Fruit fly (Drosophila melanogaster) whole organism, embryonic: ENCODE results near the gene CG43407.

Experiments
- Adf1 ChIP-seq: fragments of 200-800 bp; sonication (Bioruptor generic); IDR thresholded peaks from 2 replicates; pipeline ENCODE4 v1.3.6; 2022; ENCODE audit warnings: missing biosample characterization, missing genetic modification characterization
- B-H2 ChIP-seq: fragments of 200-800 bp; sonication (Bioruptor generic); optimal IDR thresholded peaks from 2 replicates; lab custom pipeline; 2018; ENCODE audit warnings: missing biosample characterization, mild to moderate bottlenecking, missing genetic modification characterization
- CG10431 ChIP-seq: fragments of 200-800 bp; sonication (Bioruptor generic); optimal IDR thresholded peaks from 3 replicates; lab custom pipeline; 2018; ENCODE audit warnings: missing biosample characterization, mild to moderate bottlenecking, missing genetic modification characterization
- CG12769 ChIP-seq: fragments of 200-800 bp; sonication (Bioruptor generic); optimal IDR thresholded peaks from 2 replicates; lab custom pipeline; 2019; ENCODE audit warnings: missing biosample characterization, mild to moderate bottlenecking, missing genetic modification characterization, moderate library complexity
- CG1529 ChIP-seq: fragments of 200-800 bp; sonication (Bioruptor generic); optimal IDR thresholded peaks from 3 replicates; lab custom pipeline; 2018; ENCODE audit warnings: missing biosample characterization, missing genetic modification characterization
- CG15601 ChIP-seq: fragments of 200-800 bp; sonication (Bioruptor generic); optimal IDR thresholded peaks from 3 replicates; lab custom pipeline; 2019; ENCODE audit warnings: missing biosample characterization, mild to moderate bottlenecking, missing genetic modification characterization, moderate library complexity
- CG17359 ChIP-seq: fragments of 200-800 bp; sonication (Bioruptor generic); optimal IDR thresholded peaks from 3 replicates; lab custom pipeline; 2018; ENCODE audit warnings: missing biosample characterization, mild to moderate bottlenecking, missing genetic modification characterization, moderate library complexity
- CG17385 ChIP-seq: fragments of 200-800 bp; sonication (Bioruptor generic); optimal IDR thresholded peaks from 3 replicates; lab custom pipeline; 2018; ENCODE audit warnings: missing biosample characterization, mild to moderate bottlenecking, missing genetic modification characterization
- CG17568 ChIP-seq: fragments of 200-800 bp; sonication (Bioruptor generic); optimal IDR thresholded peaks from 2 replicates; lab custom pipeline; 2018; ENCODE audit warnings: missing biosample characterization, mild to moderate bottlenecking, missing genetic modification characterization, moderate library complexity
- CG18476 ChIP-seq: fragments of 200-800 bp; sonication (Bioruptor generic); optimal IDR thresholded peaks from 2 replicates; lab custom pipeline; 2016; ENCODE audit warnings: missing biosample characterization, mild to moderate bottlenecking, missing genetic modification characterization
- CG18619 ChIP-seq: fragments of 200-800 bp; sonication (Bioruptor generic); optimal IDR thresholded peaks from 3 replicates; lab custom pipeline; 2017; ENCODE audit warnings: missing biosample characterization, mild to moderate bottlenecking, missing genetic modification characterization
- CG2120 ChIP-seq: fragments of 200-800 bp; sonication (Bioruptor generic); optimal IDR thresholded peaks from 3 replicates; lab custom pipeline; 2016; ENCODE audit warnings: missing biosample characterization, missing genetic modification characterization
- CG2678 ChIP-seq: fragments of 200-800 bp; sonication (Bioruptor generic); optimal IDR thresholded peaks from 3 replicates; lab custom pipeline; 2019; ENCODE audit warnings: missing biosample characterization, mild to moderate bottlenecking, missing genetic modification characterization, moderate library complexity
- CG32532 ChIP-seq: fragments of 200-800 bp; sonication (Bioruptor generic); IDR thresholded peaks from 2 replicates; pipeline ENCODE4 v1.3.6; 2022; ENCODE audit warnings: missing biosample characterization, missing genetic modification characterization
- CG3281 ChIP-seq: fragments of 200-800 bp; sonication (Bioruptor generic); optimal IDR thresholded peaks from 3 replicates; lab custom pipeline; 2017; ENCODE audit warnings: missing biosample characterization, mild to moderate bottlenecking, missing genetic modification characterization
- CG33557 ChIP-seq: fragments of 200-800 bp; sonication (Bioruptor generic); optimal IDR thresholded peaks from 2 replicates; lab custom pipeline; 2019; ENCODE audit warnings: missing biosample characterization, mild to moderate bottlenecking, missing genetic modification characterization, moderate library complexity
- CG3847 ChIP-seq: fragments of 200-800 bp; sonication (Bioruptor generic); IDR thresholded peaks from 2 replicates; pipeline ENCODE4 v1.3.6; 2022; ENCODE audit warnings: missing biosample characterization, missing genetic modification characterization
- CG4707 ChIP-seq: fragments of 200-800 bp; sonication (Bioruptor generic); optimal IDR thresholded peaks from 2 replicates; lab custom pipeline; 2018; ENCODE audit warnings: missing biosample characterization, mild to moderate bottlenecking, missing genetic modification characterization, moderate library complexity
- CG4820 ChIP-seq: fragments of 200-800 bp; sonication (Bioruptor generic); optimal IDR thresholded peaks from 3 replicates; lab custom pipeline; 2016; ENCODE audit warnings: missing biosample characterization, missing genetic modification characterization
- CG6791 ChIP-seq: fragments of 200-800 bp; sonication (Bioruptor generic); IDR thresholded peaks from 3 replicates; pipeline ENCODE4 v1.3.6; 2022; ENCODE audit warnings: missing biosample characterization, missing genetic modification characterization; ENCODE audit not compliant: partially characterized antibody
- CG6813 ChIP-seq: fragments of 200-800 bp; sonication (Bioruptor generic); optimal IDR thresholded peaks from 2 replicates; lab custom pipeline; 2017; ENCODE audit warnings: missing biosample characterization, missing genetic modification characterization, mild to moderate bottlenecking, moderate library complexity, missing genetic modification reagents
- CG8290 ChIP-seq, 3 experiments: fragments of 200-800 bp; sonication (Bioruptor generic); optimal IDR thresholded peaks; 2 replicates each; lab custom pipeline; 2016 to 2019; ENCODE audit warnings: missing biosample characterization in 3 of 3, missing genetic modification characterization in 3 of 3, mild to moderate bottlenecking in 2 of 3, moderate library complexity in 1 of 3
- CG9215 ChIP-seq: fragments of 200-800 bp; sonication (Bioruptor generic); IDR thresholded peaks from 2 replicates; pipeline ENCODE4 v1.3.6; 2022; ENCODE audit warnings: missing biosample characterization, missing genetic modification characterization
- CG9727 ChIP-seq: fragments of 200-800 bp; sonication (Bioruptor generic); optimal IDR thresholded peaks from 3 replicates; lab custom pipeline; 2017; ENCODE audit warnings: missing biosample characterization, mild to moderate bottlenecking, missing genetic modification characterization
- Hand ChIP-seq: fragments of 200-800 bp; sonication (Bioruptor generic); optimal IDR thresholded peaks from 2 replicates; lab custom pipeline; 2017; ENCODE audit warnings: mild to moderate bottlenecking, missing biosample characterization, missing genetic modification reagents, missing genetic modification characterization
- Hey ChIP-seq: fragments of 200-800 bp; sonication (Bioruptor generic); optimal IDR thresholded peaks from 3 replicates; lab custom pipeline; 2018; ENCODE audit warnings: missing biosample characterization, mild to moderate bottlenecking, missing genetic modification characterization
- MTF-1 ChIP-seq: fragments of 200-800 bp; sonication (Bioruptor generic); optimal IDR thresholded peaks from 2 replicates; lab custom pipeline; 2018; ENCODE audit warnings: missing biosample characterization, mild to moderate bottlenecking, missing genetic modification characterization, borderline replicate concordance
- Med ChIP-seq: fragments of 200-800 bp; sonication (Bioruptor generic); peaks from one replicate; lab custom pipeline; 2016; ENCODE audit warnings: missing biosample characterization, missing genetic modification characterization, mild to moderate bottlenecking, inconsistent platforms, moderate library complexity
- Ptx1 ChIP-seq: fragments of 200-800 bp; sonication (Bioruptor generic); IDR thresholded peaks from 2 replicates; pipeline ENCODE4 v1.3.6; 2022; ENCODE audit warnings: missing biosample characterization, missing genetic modification characterization
- Stat92E ChIP-seq, 3 experiments: fragments of >200 bp in 2 of 3; fragments of 200-800 bp in 1 of 3; sonication (Bioruptor generic) in 1 of 3; optimal IDR thresholded peaks; 2 replicates each; lab custom pipeline; 2017 to 2019; ENCODE audit warnings: missing biosample characterization in 3 of 3, missing genetic modification characterization in 3 of 3, mild to moderate bottlenecking in 1 of 3, moderate library complexity in 1 of 3
- ase ChIP-seq: fragments of 200-800 bp; sonication (Bioruptor generic); IDR thresholded peaks from 3 replicates; pipeline ENCODE4 v1.3.6; 2022; ENCODE audit warnings: missing biosample characterization, missing genetic modification characterization
- dmrt11E ChIP-seq: fragments of 200-800 bp; sonication (Bioruptor generic); optimal IDR thresholded peaks from 3 replicates; lab custom pipeline; 2018; ENCODE audit warnings: missing biosample characterization, mild to moderate bottlenecking, missing genetic modification characterization, moderate library complexity
- exex ChIP-seq: fragments of 200-800 bp; sonication (Bioruptor generic); optimal IDR thresholded peaks from 4 replicates; lab custom pipeline; 2018; ENCODE audit warnings: missing biosample characterization, mild to moderate bottlenecking, missing genetic modification characterization, moderate library complexity
- fu2 ChIP-seq: fragments of 200-800 bp; sonication (Bioruptor generic); optimal IDR thresholded peaks from 2 replicates; lab custom pipeline; 2016; ENCODE audit warnings: missing biosample characterization, missing genetic modification characterization
- kay ChIP-seq: fragments of 200-800 bp; sonication (Bioruptor generic); optimal IDR thresholded peaks from 2 replicates; lab custom pipeline; 2016; ENCODE audit warnings: missing biosample characterization, missing genetic modification characterization
- lola ChIP-seq, 3 experiments: fragments of >200 bp in 2 of 3; fragments of 200-800 bp in 1 of 3; sonication (Bioruptor generic) in 1 of 3; optimal IDR thresholded peaks; 2 replicates each; lab custom pipeline; 2017 to 2019; ENCODE audit warnings: missing biosample characterization in 3 of 3, missing genetic modification characterization in 3 of 3, mild to moderate bottlenecking in 1 of 3, moderate library complexity in 1 of 3
- maf-S ChIP-seq: fragments of 200-800 bp; sonication (Bioruptor generic); optimal IDR thresholded peaks from 2 replicates; lab custom pipeline; 2016; ENCODE audit warnings: missing biosample characterization, missing genetic modification characterization
- mirr ChIP-seq: fragments of 200-800 bp; sonication (Bioruptor generic); optimal IDR thresholded peaks from 3 replicates; lab custom pipeline; 2018; ENCODE audit warnings: missing biosample characterization, mild to moderate bottlenecking, missing genetic modification characterization
- odd ChIP-seq: fragments of 200-800 bp; sonication (Bioruptor generic); optimal IDR thresholded peaks from 2 replicates; lab custom pipeline; 2017; ENCODE audit warnings: missing biosample characterization, mild to moderate bottlenecking, missing genetic modification characterization
- pros ChIP-seq: fragments of 200-800 bp; sonication (Bioruptor generic); optimal IDR thresholded peaks from 3 replicates; lab custom pipeline; 2019; ENCODE audit warnings: missing biosample characterization, mild to moderate bottlenecking, missing genetic modification characterization, moderate library complexity
- sc ChIP-seq, 3 experiments: fragments of >200 bp in 2 of 3; fragments of 200-800 bp in 1 of 3; sonication (Bioruptor generic) in 1 of 3; optimal IDR thresholded peaks; 2 replicates in 2 of 3; 3 replicates in 1 of 3; lab custom pipeline; 2017; ENCODE audit warnings: mild to moderate bottlenecking in 1 of 3, missing biosample characterization in 1 of 3, missing genetic modification characterization in 1 of 3, missing genetic modification reagents in 1 of 3
- slp2 ChIP-seq: fragments of 200-800 bp; sonication (Bioruptor generic); optimal IDR thresholded peaks from 2 replicates; lab custom pipeline; 2016; ENCODE audit warnings: missing biosample characterization, missing genetic modification characterization
- sob ChIP-seq: fragments of 200-800 bp; sonication (Bioruptor generic); IDR thresholded peaks from 2 replicates; pipeline ENCODE4 v1.3.6; 2022; ENCODE audit warnings: missing biosample characterization, missing genetic modification characterization
- sr ChIP-seq: fragments of 200-800 bp; sonication (Bioruptor generic); IDR thresholded peaks from 3 replicates; pipeline ENCODE4 v1.3.6; 2022; ENCODE audit warnings: missing biosample characterization, missing genetic modification characterization
- sug ChIP-seq: fragments of 200-800 bp; optimal IDR thresholded peaks from 2 replicates; lab custom pipeline; 2019; ENCODE audit warnings: missing biosample characterization, mild to moderate bottlenecking, missing genetic modification characterization, moderate library complexity
- tap ChIP-seq: fragments of 200-800 bp; optimal IDR thresholded peaks from 3 replicates; lab custom pipeline; 2019; ENCODE audit warnings: missing biosample characterization, mild to moderate bottlenecking, missing genetic modification characterization, moderate library complexity
- tx ChIP-seq: fragments of 200-800 bp; sonication (Bioruptor generic); optimal IDR thresholded peaks from 2 replicates; lab custom pipeline; 2016; ENCODE audit warnings: missing biosample characterization, missing genetic modification characterization
- zen ChIP-seq: fragments of 200-800 bp; sonication (Bioruptor generic); optimal IDR thresholded peaks from 3 replicates; lab custom pipeline; 2018; ENCODE audit warnings: missing biosample characterization, mild to moderate bottlenecking, missing genetic modification characterization, moderate library complexity

CG43407 gene

dm6 chr3L:19040155-19040644 lies 13.0 kb downstream of the CG43407 start (continued):
- peak; percentile 94 for TF ChIP-seq mirr (GFP tag; lab: Kevin White, UChicago)
- TF ChIP-seq B-H2 (GFP tag; lab: Kevin White, UChicago), result peak; percentile 9
- TF ChIP-seq CG8290 (GFP tag; optimal IDR thresholded peaks at IDR 0.05; lab: Kevin White, UChicago), result no peak
- peak in 1 of 2 experiments; percentile 52 for TF ChIP-seq CG8290 (tag; optimal IDR thresholded peaks at IDR 0.05; lab: Kevin White, UChicago)
- no peak for TF ChIP-seq CG2120 (GFP tag; lab: Kevin White, UChicago)
- TF ChIP-seq tap, result no peak
- peak; percentile 9 for TF ChIP-seq pros (GFP tag; lab: Kevin White, UChicago)
- TF ChIP-seq Ptx1 (GFP tag; lab: Robert Waterston, UW), result peak; percentile 57
- no peak for TF ChIP-seq fu2 (GFP tag; lab: Kevin White, UChicago)
- TF ChIP-seq sc (optimal IDR thresholded peaks at IDR 0.05; lab: Kevin White, UChicago), result no peak
- TF ChIP-seq sc (GFP tag; optimal IDR thresholded peaks at IDR 0.05; lab: Kevin White, UChicago), result no peak
- peak; percentile 25 for TF ChIP-seq CG9727
- TF ChIP-seq sob (GFP tag; lab: Robert Waterston, UW), result peak; percentile 53; the same call in 1 of the 2 replicates
- TF ChIP-seq CG18476 (GFP tag; lab: Kevin White, UChicago), result no peak
- TF ChIP-seq CG4820 (GFP tag; lab: Kevin White, UChicago), result no peak
- peak in 1 of 3 experiments; percentile 2 for TF ChIP-seq lola (GFP tag; optimal IDR thresholded peaks at IDR 0.05; lab: Kevin White, UChicago)
- peak; percentile 71 for TF ChIP-seq CG6813 (GFP tag; lab: Kevin White, UChicago)
- peak; percentile 1 for TF ChIP-seq Hand (GFP tag; lab: Kevin White, UChicago)
- peak; percentile 25 for TF ChIP-seq CG18619 (GFP tag; lab: Kevin White, UChicago)
- no peak for TF ChIP-seq maf-S (GFP tag; lab: Kevin White, UChicago)
- no peak for TF ChIP-seq Stat92E (GFP tag; optimal IDR thresholded peaks at IDR 0.05; lab: Kevin White, UChicago)
- peak; percentile 58 for TF ChIP-seq CG15601
- peak; percentile 67 for TF ChIP-seq CG17385 (GFP tag; lab: Kevin White, UChicago)
- TF ChIP-seq CG4707 (GFP tag; lab: Kevin White, UChicago), result peak; percentile 50
- peak; percentile 98 for TF ChIP-seq sug (tag; lab: Kevin White, UChicago)
- TF ChIP-seq CG3847 (GFP tag; lab: Robert Waterston, UW), result peak; percentile 12; the same call in 1 of the 2 replicates
- TF ChIP-seq CG10431, result peak; percentile 60
- TF ChIP-seq tx (GFP tag; lab: Kevin White, UChicago), result no peak
- TF ChIP-seq sr (GFP tag; lab: Robert Waterston, UW), result 0 out of 3 replicates have a peak, but pooled peaks have one; percentile 43
- TF ChIP-seq kay (GFP tag; lab: Kevin White, UChicago), result peak; percentile 7
- peak; percentile 66 for TF ChIP-seq CG33557 (GFP tag; lab: Kevin White, UChicago)
- peak; percentile 30 for TF ChIP-seq CG2678 (tag; lab: Kevin White, UChicago)
- no peak for TF ChIP-seq CG9215 (GFP tag; lab: Robert Waterston, UW)
- TF ChIP-seq CG6791 (GFP tag; lab: Robert Waterston, UW), result peak; percentile 49; the same call in 1 of the 3 replicates
- TF ChIP-seq CG32532, result peak; percentile 36; the same call in 1 of the 2 replicates
- TF ChIP-seq MTF-1 (GFP tag; lab: Kevin White, UChicago), result peak; percentile 41
- TF ChIP-seq CG3281 (GFP tag; lab: Kevin White, UChicago), result peak; percentile 50
- TF ChIP-seq Adf1 (GFP tag; lab: Robert Waterston, UW), result peak; percentile 64
- TF ChIP-seq zen, result no peak
- peak; percentile 86 for TF ChIP-seq Hey (tag; lab: Kevin White, UChicago)
- TF ChIP-seq CG12769 (tag; lab: Kevin White, UChicago), result peak; percentile 72
- peak; percentile 92 for TF ChIP-seq exex
- TF ChIP-seq CG1529, result peak; percentile 18
- TF ChIP-seq dmrt11E (tag; lab: Kevin White, UChicago), result peak; percentile 41
- TF ChIP-seq ase (GFP tag; lab: Robert Waterston, UW), result no peak
- peak; percentile 67 for TF ChIP-seq Med (GFP tag; lab: Kevin White, UChicago)
- TF ChIP-seq CG17568, result peak; percentile 44
- peak; percentile 19 for TF ChIP-seq CG17359 (tag; lab: Kevin White, UChicago)
- TF ChIP-seq slp2, result no peak
- TF ChIP-seq odd (GFP tag; lab: Kevin White, UChicago), result peak; percentile 16
